Worm (Caenorhabditis elegans) whole organism, L4 larva: ENCODE results near the gene tre-3.
A peak's percentile ranks its signal among the peaks of the same experiment; 100 is the strongest.

ENCODE experiments used
- D1046.2 ChIP-seq: fragments of 200-800 bp; sonication (Bioruptor generic); IDR thresholded peaks from 2 replicates; pipeline ENCODE4 v1.3.6; 2022; ENCODE audit warnings: missing genetic modification characterization, missing compliant biosample characterization
- F10B5.3 ChIP-seq: sonication (generic microtip); optimal IDR thresholded peaks from 2 replicates; lab custom pipeline; 2016; ENCODE audit warnings: mild to moderate bottlenecking, missing genetic modification characterization, missing compliant biosample characterization
- F37D6.2 ChIP-seq: sonication (generic microtip); optimal IDR thresholded peaks from 2 replicates; lab custom pipeline; 2016; ENCODE audit warnings: mild to moderate bottlenecking, missing genetic modification characterization, missing compliant biosample characterization
- T20F7.1 ChIP-seq: fragments of 200-800 bp; sonication (Bioruptor generic); optimal IDR thresholded peaks from 2 replicates; lab custom pipeline; 2018; ENCODE audit warnings: mild to moderate bottlenecking, missing genetic modification characterization, missing compliant biosample characterization
- Y105C5A.15 ChIP-seq: fragments of 200-800 bp; sonication (Bioruptor generic); IDR thresholded peaks from 2 replicates; pipeline ENCODE4 v1.3.6; 2022; ENCODE audit warnings: missing genetic modification characterization, missing compliant biosample characterization
- Y5F2A.4 ChIP-seq: fragments of 200-800 bp; sonication (Bioruptor generic); optimal IDR thresholded peaks from 2 replicates; lab custom pipeline; 2018; ENCODE audit warnings: mild to moderate bottlenecking, missing genetic modification characterization, missing compliant biosample characterization
- ceh-28 ChIP-seq: fragments of 150-350 bp; optimal IDR thresholded peaks from 2 replicates; lab custom pipeline; 2014; ENCODE audit warnings: missing biosample characterization, missing genetic modification reagents, missing genetic modification characterization
- ceh-32 ChIP-seq: sonication (generic microtip); optimal IDR thresholded peaks from 2 replicates; lab custom pipeline; 2016; ENCODE audit warnings: mild to moderate bottlenecking, missing genetic modification characterization, missing compliant biosample characterization; ENCODE audit not compliant: poor library complexity
- ceh-82 ChIP-seq: sonication (generic microtip); optimal IDR thresholded peaks from 2 replicates; lab custom pipeline; 2017; ENCODE audit warnings: missing biosample characterization, missing genetic modification characterization
- ces-1 ChIP-seq: fragments of 150-350 bp; sonication (generic microtip); optimal IDR thresholded peaks from 4 replicates; lab custom pipeline; 2014; ENCODE audit warnings: missing biosample characterization, missing genetic modification reagents, missing genetic modification characterization
- daf-16 ChIP-seq, 3 experiments: sonication (generic microtip); optimal IDR thresholded peaks; 2 replicates each; lab custom pipeline; 2016 to 2017; ENCODE audit warnings: missing genetic modification characterization in 3 of 3, missing genetic modification reagents in 3 of 3, mild to moderate bottlenecking in 2 of 3, missing compliant biosample characterization in 2 of 3, missing biosample characterization in 1 of 3, moderate library complexity in 1 of 3
- daf-19 ChIP-seq: fragments of 200-800 bp; sonication (Bioruptor generic); conservative IDR thresholded peaks from 2 replicates; pipeline ENCODE4 v1.3.6; 2022; ENCODE audit warnings: missing genetic modification characterization, missing compliant biosample characterization
- dmd-6 ChIP-seq: fragments of 200-800 bp; sonication (Bioruptor generic); IDR thresholded peaks from 2 replicates; pipeline ENCODE4 v1.3.6; 2022; ENCODE audit warnings: missing genetic modification reagents, missing genetic modification characterization, missing compliant biosample characterization
- dmd-9 ChIP-seq: fragments of 200-800 bp; sonication (Bioruptor generic); IDR thresholded peaks from 2 replicates; pipeline ENCODE4 v1.3.6; 2022; ENCODE audit warnings: missing genetic modification reagents, missing genetic modification characterization, missing compliant biosample characterization
- dpl-1 ChIP-seq: fragments of 150-350 bp; optimal IDR thresholded peaks from 2 replicates; lab custom pipeline; 2014; ENCODE audit warnings: missing biosample characterization, missing genetic modification reagents, missing genetic modification characterization
- dve-1 ChIP-seq: sonication (generic microtip); optimal IDR thresholded peaks from 2 replicates; lab custom pipeline; 2017; ENCODE audit warnings: antibody characterized with exemption, mild to moderate bottlenecking, missing genetic modification characterization, missing compliant biosample characterization; ENCODE audit not compliant: insufficient read depth
- hlh-11 ChIP-seq: fragments of 200-800 bp; sonication (Bioruptor generic); optimal IDR thresholded peaks from 2 replicates; lab custom pipeline; 2018; ENCODE audit warnings: mild to moderate bottlenecking, missing genetic modification characterization, missing compliant biosample characterization
- hmg-1.1 ChIP-seq: fragments of 200-800 bp; sonication (Bioruptor generic); IDR thresholded peaks from 2 replicates; pipeline ENCODE4 v1.3.6; 2022; ENCODE audit warnings: missing genetic modification reagents, missing genetic modification characterization, missing compliant biosample characterization
- lim-7 ChIP-seq: fragments of 200-800 bp; sonication (Bioruptor generic); IDR thresholded peaks from 2 replicates; pipeline ENCODE4 v1.3.6; 2022; ENCODE audit warnings: missing genetic modification characterization, missing compliant biosample characterization
- lin-29 ChIP-seq: fragments of 200-800 bp; sonication (Bioruptor generic); IDR thresholded peaks from 2 replicates; pipeline ENCODE4 v1.3.6; 2022; ENCODE audit warnings: missing genetic modification reagents, missing genetic modification characterization, missing compliant biosample characterization
- lin-38 ChIP-seq: fragments of 200-800 bp; sonication (Bioruptor generic); IDR thresholded peaks from 2 replicates; pipeline ENCODE4 v1.3.6; 2022; ENCODE audit warnings: missing genetic modification reagents, missing genetic modification characterization, missing compliant biosample characterization
- lir-3 ChIP-seq: sonication (generic microtip); optimal IDR thresholded peaks from 2 replicates; lab custom pipeline; 2016; ENCODE audit warnings: mild to moderate bottlenecking, missing genetic modification characterization, missing compliant biosample characterization
- lsy-2 ChIP-seq, 2 experiments: fragments of 150-350 bp in 1 of 2; sonication (generic microtip) in 1 of 2; optimal IDR thresholded peaks; 2 replicates each; lab custom pipeline; 2014 to 2017; ENCODE audit warnings: missing biosample characterization in 2 of 2, missing genetic modification characterization in 2 of 2
- madf-9 ChIP-seq: fragments of 200-800 bp; sonication (Bioruptor generic); conservative IDR thresholded peaks from 2 replicates; pipeline ENCODE4 v1.3.6; 2022; ENCODE audit warnings: missing genetic modification reagents, missing genetic modification characterization, missing compliant biosample characterization
- mdl-1 ChIP-seq, 2 experiments: fragments of 150-350 bp in 1 of 2; sonication (generic microtip) in 1 of 2; optimal IDR thresholded peaks; 2 replicates each; lab custom pipeline; 2014 to 2017; ENCODE audit warnings: missing biosample characterization in 2 of 2, missing genetic modification characterization in 2 of 2
- mdt-29 ChIP-seq: fragments of 200-800 bp; sonication (Bioruptor generic); IDR thresholded peaks from 2 replicates; pipeline ENCODE4 v1.3.6; 2022; ENCODE audit warnings: missing genetic modification reagents, missing genetic modification characterization, missing compliant biosample characterization
- mes-2 ChIP-seq: sonication (generic microtip); optimal IDR thresholded peaks from 2 replicates; lab custom pipeline; 2016; ENCODE audit warnings: missing genotype, mild to moderate bottlenecking, missing genetic modification characterization, missing compliant biosample characterization; ENCODE audit not compliant: poor library complexity, severe bottlenecking
- nhr-10 ChIP-seq: fragments of 150-350 bp; optimal IDR thresholded peaks from 2 replicates; lab custom pipeline; 2014; ENCODE audit warnings: missing biosample characterization, missing genetic modification characterization
- nhr-237 ChIP-seq: sonication (generic microtip); optimal IDR thresholded peaks from 2 replicates; lab custom pipeline; 2017; ENCODE audit warnings: missing biosample characterization, missing genetic modification characterization
- nhr-28 ChIP-seq: fragments of 150-350 bp; optimal IDR thresholded peaks from 2 replicates; lab custom pipeline; 2014; ENCODE audit warnings: missing biosample characterization, missing genetic modification characterization
- nhr-41 ChIP-seq: fragments of 200-800 bp; sonication (Bioruptor generic); IDR thresholded peaks from 2 replicates; pipeline ENCODE4 v1.3.6; 2022; ENCODE audit warnings: missing genetic modification reagents, missing genetic modification characterization, missing compliant biosample characterization
- nhr-77 ChIP-seq: fragments of 150-350 bp; optimal IDR thresholded peaks from 2 replicates; lab custom pipeline; 2014; ENCODE audit warnings: missing biosample characterization, missing genetic modification characterization
- pha-4 ChIP-seq, 2 experiments: fragments of 150-350 bp in 1 of 2; fragments of 200-800 bp in 1 of 2; sonication (Bioruptor generic) in 1 of 2; IDR thresholded peaks in 1 of 2; optimal IDR thresholded peaks in 1 of 2; 2 replicates each; pipeline versions ENCODE4 v1.3.6 to Lab custom; 2014 to 2022; ENCODE audit warnings: missing genetic modification characterization in 2 of 2, missing genetic modification reagents in 2 of 2, missing biosample characterization in 1 of 2, missing compliant biosample characterization in 1 of 2
- pqm-1 ChIP-seq: sonication (generic microtip); optimal IDR thresholded peaks from 2 replicates; lab custom pipeline; 2017; ENCODE audit warnings: missing biosample characterization, missing genetic modification characterization
- snpc-4 ChIP-seq: fragments of 150-350 bp; optimal IDR thresholded peaks from 2 replicates; lab custom pipeline; 2014; ENCODE audit warnings: missing biosample characterization, missing genetic modification characterization
- spr-3 ChIP-seq: fragments of 200-800 bp; sonication (Bioruptor generic); optimal IDR thresholded peaks from 2 replicates; lab custom pipeline; 2018; ENCODE audit warnings: mild to moderate bottlenecking, missing genetic modification characterization, missing compliant biosample characterization
- unc-130 ChIP-seq: sonication (generic microtip); optimal IDR thresholded peaks from 2 replicates; lab custom pipeline; 2016; ENCODE audit warnings: missing genetic modification reagents, missing genetic modification characterization, missing compliant biosample characterization
- unc-39 ChIP-seq: sonication (generic microtip); optimal IDR thresholded peaks from 2 replicates; lab custom pipeline; 2017; ENCODE audit warnings: missing biosample characterization, missing genetic modification characterization
- zfp-2 ChIP-seq: sonication (generic microtip); optimal IDR thresholded peaks from 2 replicates; lab custom pipeline; 2016; ENCODE audit warnings: mild to moderate bottlenecking, missing genetic modification characterization, missing compliant biosample characterization
- zfp-3 ChIP-seq: fragments of 200-800 bp; sonication (Bioruptor generic); conservative IDR thresholded peaks from 2 replicates; pipeline ENCODE4 v1.3.6; 2022; ENCODE audit warnings: missing genetic modification reagents, missing genetic modification characterization, missing compliant biosample characterization
- zip-2 ChIP-seq: fragments of 150-350 bp; optimal IDR thresholded peaks from 2 replicates; lab custom pipeline; 2014; ENCODE audit warnings: missing biosample characterization, missing genetic modification characterization

tre-3 gene

DNA sequence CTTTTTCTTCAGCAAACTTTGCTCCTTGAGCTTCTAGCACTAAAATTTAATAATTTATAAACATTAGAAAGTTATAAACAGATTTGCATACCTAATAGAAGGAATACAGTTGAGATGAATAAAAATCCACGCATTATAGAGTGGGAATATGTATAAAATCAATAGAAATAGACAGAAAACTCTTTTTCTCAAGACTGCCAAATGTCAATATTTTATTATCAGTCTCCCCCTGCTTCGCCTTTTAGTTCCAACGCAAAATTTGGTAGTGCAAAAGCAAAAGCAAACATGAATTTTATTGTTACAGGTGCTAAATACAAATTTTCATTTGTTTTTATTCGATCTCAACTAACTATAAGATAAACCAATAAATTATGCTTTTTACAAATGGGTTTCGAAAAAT lies 47.2 kb upstream of the tre-3 start, which contains the start of gene T04F3.4:
Gene T04F3.4 (minus strand): TSS at position 187 of the 400 bp plus-strand sequence.
- TF ChIP-seq T20F7.1, result peak; percentile 13
- 0 out of 2 replicates have a peak, but pooled peaks have one; percentile 58 for TF ChIP-seq zfp-3 (GFP tag; lab: Robert Waterston, UW)
- no peak for TF ChIP-seq nhr-28 (tag; lab: Kevin White, UChicago)
- no peak for TF ChIP-seq nhr-10 (tag; lab: Kevin White, UChicago)
- TF ChIP-seq dve-1 (tag; lab: Kevin White, UChicago), result peak; percentile 23
- peak; percentile 28 for TF ChIP-seq pqm-1
- TF ChIP-seq daf-16 (GFP tag; optimal IDR thresholded peaks at IDR 0.05; lab: Kevin White, UChicago), result no peak
- TF ChIP-seq daf-16 (tag; optimal IDR thresholded peaks at IDR 0.05; lab: Kevin White, UChicago), result peak; percentile 22
- peak in 1 of 2 experiments; percentile 55 for TF ChIP-seq lsy-2 (tag; optimal IDR thresholded peaks at IDR 0.05; lab: Kevin White, UChicago)
- no peak for TF ChIP-seq ceh-28 (tag; lab: Kevin White, UChicago)
- TF ChIP-seq ceh-82 (tag; lab: Kevin White, UChicago), result no peak
- TF ChIP-seq snpc-4 (tag; lab: Kevin White, UChicago), result no peak
- TF ChIP-seq lin-38 (GFP tag; lab: Robert Waterston, UW), result peak; percentile 31; the same call in 1 of the 2 replicates
- no peak for TF ChIP-seq dmd-9 (GFP tag; lab: Robert Waterston, UW)

DNA sequence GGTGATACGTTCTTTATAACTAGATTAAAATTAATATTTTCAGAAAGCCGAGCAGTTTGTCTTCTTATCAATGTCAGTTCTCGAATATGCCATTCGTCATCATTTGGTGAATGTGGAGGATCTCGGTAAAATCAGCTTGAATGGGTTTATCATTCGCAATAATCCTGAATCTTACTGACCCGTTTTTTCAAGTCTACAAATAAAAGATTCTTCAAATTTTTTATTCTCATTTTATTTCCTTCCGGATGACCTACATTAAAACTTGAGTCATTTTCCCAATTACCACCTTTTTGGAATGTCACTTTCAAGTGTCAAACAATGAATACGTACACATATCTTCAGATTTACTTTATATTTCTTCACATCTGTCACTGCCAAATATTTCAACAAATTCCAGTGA lies 44.7 kb upstream of the tre-3 start, which contains the start of gene T04F3.5:
Gene T04F3.5 (plus strand): TSS at position 301 of the 400 bp plus-strand sequence.
- TF ChIP-seq unc-130 (no peak), zfp-3 (GFP tag; lab: Robert Waterston, UW) (no peak), F37D6.2 (tag; lab: Kevin White, UChicago) (no peak), ceh-28 (tag; lab: Kevin White, UChicago) (no peak)

ce11 chrV:11758635-11759034 lies 42.9 kb upstream of the tre-3 start, which contains the start of gene T04F3.3:
Gene T04F3.3 (plus strand): TSS chrV:11758935.
- TF ChIP-seq F37D6.2 (tag; lab: Kevin White, UChicago), result no peak
- TF ChIP-seq spr-3 (GFP tag; lab: Kevin White, UChicago), result no peak
- TF ChIP-seq nhr-77 (tag; lab: Kevin White, UChicago), result no peak
- no peak for TF ChIP-seq ceh-28 (tag; lab: Kevin White, UChicago)
- TF ChIP-seq nhr-237 (tag; lab: Kevin White, UChicago), result no peak
- no peak for TF ChIP-seq hlh-11 (tag; lab: Kevin White, UChicago)
- TF ChIP-seq lim-7 (GFP tag; lab: Robert Waterston, UW), result no peak
- no peak for TF ChIP-seq Y5F2A.4 (GFP tag; lab: Kevin White, UChicago)
- no peak for TF ChIP-seq dpl-1 (GFP tag; lab: Kevin White, UChicago)
- TF ChIP-seq snpc-4 (tag; lab: Kevin White, UChicago), result no peak
- no peak for TF ChIP-seq D1046.2 (GFP tag; lab: Robert Waterston, UW)
- no peak for TF ChIP-seq zfp-2 (tag; lab: Kevin White, UChicago)
- TF ChIP-seq ceh-32 (tag; lab: Kevin White, UChicago), result no peak
- no peak for TF ChIP-seq mdt-29 (GFP tag; lab: Robert Waterston, UW)
- TF ChIP-seq lir-3 (tag; lab: Kevin White, UChicago), result no peak
- TF ChIP-seq nhr-41 (GFP tag; lab: Robert Waterston, UW), result no peak
- no peak for TF ChIP-seq unc-39 (tag; lab: Kevin White, UChicago)
- no peak for TF ChIP-seq mes-2

DNA sequence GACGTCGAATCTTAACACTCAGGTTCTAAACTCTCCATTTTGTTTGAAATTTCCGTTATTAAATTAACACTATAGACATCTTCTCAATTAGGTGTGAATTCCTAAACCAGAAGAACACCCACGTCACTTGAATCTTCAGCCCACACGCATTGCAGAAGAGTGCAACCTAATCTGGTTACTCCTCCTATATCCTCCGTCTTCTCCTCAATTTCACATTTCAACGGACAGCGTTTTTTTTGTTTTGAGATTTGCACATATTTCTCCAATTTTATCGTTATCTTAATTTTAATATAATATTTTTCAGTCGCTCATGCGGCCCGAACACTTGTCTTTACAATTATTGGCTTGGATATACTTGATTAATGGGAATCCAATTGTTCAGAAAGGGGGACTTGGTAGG lies 41.7 kb upstream of the tre-3 start, which contains the start of gene smoc-1:
Gene smoc-1 (plus strand): TSS at position 301 of the 400 bp plus-strand sequence.
- TF ChIP-seq daf-19 (GFP tag; lab: Robert Waterston, UW) (no peak), ces-1 (GFP tag; lab: Kevin White, UChicago) (peak; percentile 6)

DNA sequence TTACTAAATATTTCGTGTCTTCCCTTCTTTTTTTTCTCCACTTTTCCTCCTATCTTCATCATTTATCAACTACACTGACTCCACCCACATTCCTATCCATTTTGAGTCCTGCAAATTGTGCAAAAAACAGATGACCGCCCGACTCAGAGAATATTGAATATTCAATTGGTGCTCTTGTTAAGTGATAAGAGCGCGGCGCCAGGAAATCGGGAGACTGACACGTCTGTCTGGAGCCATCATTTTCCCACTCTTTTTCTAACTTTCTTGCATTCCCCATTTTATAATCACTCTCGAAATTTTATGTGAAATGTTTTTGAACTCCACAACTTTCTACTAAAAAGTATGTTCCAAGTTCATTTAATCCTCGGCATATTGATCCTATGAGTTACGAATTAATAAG lies 40.1 kb upstream of the tre-3 start:
- TF ChIP-seq nhr-28 (tag; lab: Kevin White, UChicago) (peak; percentile 55), hmg-1.1 (GFP tag; lab: Robert Waterston, UW) (no peak), dmd-6 (peak; percentile 70), daf-19 (GFP tag; lab: Robert Waterston, UW) (no peak), Y105C5A.15 (no peak), pha-4 (GFP tag; IDR thresholded peaks at IDR 0.05; lab: Robert Waterston, UW) (no peak), pha-4 (tag; optimal IDR thresholded peaks at IDR 0.05; lab: Kevin White, UChicago) (no peak), madf-9 (GFP tag; lab: Robert Waterston, UW) (no peak), F10B5.3 (tag; lab: Kevin White, UChicago) (no peak), mdl-1 (tag; optimal IDR thresholded peaks at IDR 0.05; lab: Kevin White, UChicago) (no peak), D1046.2 (GFP tag; lab: Robert Waterston, UW) (no peak), hlh-11 (tag; lab: Kevin White, UChicago) (peak; percentile 51), lin-29 (no peak), dve-1 (tag; lab: Kevin White, UChicago) (peak; percentile 14), zip-2 (no peak)
